Fruit fly (Drosophila melanogaster) whole organism, wandering third instar larva: ENCODE measurements around the gene Atg4b.
A peak's percentile ranks its signal among the peaks of the same experiment; 100 is the strongest.

Source experiments
- Abd-B ChIP-seq: fragments of >200 bp; optimal IDR thresholded peaks from 2 replicates; lab custom pipeline; 2017; ENCODE audit warnings: missing biosample characterization, missing genetic modification characterization
- CG9705 ChIP-seq: fragments of 200-800 bp; sonication (Bioruptor generic); optimal IDR thresholded peaks from 2 replicates; lab custom pipeline; 2018; ENCODE audit warnings: missing biosample characterization, mild to moderate bottlenecking, missing genetic modification characterization
- CrebA ChIP-seq: fragments of 200-800 bp; sonication (Bioruptor generic); optimal IDR thresholded peaks from 2 replicates; lab custom pipeline; 2016; ENCODE audit warnings: missing biosample characterization, mild to moderate bottlenecking, missing genetic modification characterization, borderline replicate concordance
- GATAd ChIP-seq: sonication (Bioruptor generic); optimal IDR thresholded peaks from 2 replicates; lab custom pipeline; 2016; ENCODE audit warnings: missing biosample characterization, missing genetic modification characterization
- HLH106 ChIP-seq: fragments of 200-800 bp; optimal IDR thresholded peaks from 3 replicates; lab custom pipeline; 2019; ENCODE audit warnings: missing biosample characterization, mild to moderate bottlenecking, missing genetic modification characterization, moderate library complexity
- Hnf4 ChIP-seq: fragments of 200-800 bp; sonication (Bioruptor generic); optimal IDR thresholded peaks from 2 replicates; lab custom pipeline; 2016; ENCODE audit warnings: missing biosample characterization, mild to moderate bottlenecking, missing genetic modification characterization
- Hr83 ChIP-seq: fragments of 200-300 bp; sonication (Bioruptor generic); optimal IDR thresholded peaks from 2 replicates; lab custom pipeline; 2016; ENCODE audit warnings: missing biosample characterization, mild to moderate bottlenecking, missing genetic modification characterization, moderate library complexity; ENCODE audit not compliant: poor library complexity, severe bottlenecking
- Jra ChIP-seq: sonication (Bioruptor generic); optimal IDR thresholded peaks from 2 replicates; lab custom pipeline; 2016; ENCODE audit warnings: missing biosample characterization, missing genetic modification characterization
- Mio ChIP-seq: sonication (Bioruptor generic); optimal IDR thresholded peaks from 2 replicates; lab custom pipeline; 2016; ENCODE audit warnings: missing biosample characterization, missing genetic modification characterization
- Myc ChIP-seq: fragments of >200 bp; optimal IDR thresholded peaks from 2 replicates; lab custom pipeline; 2017
- N ChIP-seq: fragments of >200 bp; optimal IDR thresholded peaks from 2 replicates; lab custom pipeline; 2018; ENCODE audit warnings: missing biosample characterization, missing external identifiers, missing genetic modification characterization
- OdsH ChIP-seq: fragments of 200-800 bp; sonication (Bioruptor generic); optimal IDR thresholded peaks from 2 replicates; lab custom pipeline; 2016; ENCODE audit warnings: missing biosample characterization, mild to moderate bottlenecking, missing genetic modification characterization
- Rel ChIP-seq, 2 experiments: fragments of 200-800 bp; sonication (Bioruptor generic) in 1 of 2; optimal IDR thresholded peaks; 2 replicates in 1 of 2; 3 replicates in 1 of 2; lab custom pipeline; 2016 to 2019; ENCODE audit warnings: mild to moderate bottlenecking in 2 of 2, missing biosample characterization in 2 of 2, missing genetic modification characterization in 2 of 2, moderate library complexity in 1 of 2
- Sp1 ChIP-seq: fragments of 200-800 bp; sonication (Bioruptor generic); optimal IDR thresholded peaks from 3 replicates; lab custom pipeline; 2019; ENCODE audit warnings: missing biosample characterization, mild to moderate bottlenecking, missing genetic modification characterization, moderate library complexity
- Vsx2 ChIP-seq: fragments of 200-300, 225-300 bp; sonication (Bioruptor generic); optimal IDR thresholded peaks from 2 replicates; lab custom pipeline; 2018; ENCODE audit warnings: missing biosample characterization, missing genetic modification characterization; ENCODE audit not compliant: partially characterized antibody
- br ChIP-seq: fragments of 200-800 bp; sonication (Bioruptor generic); optimal IDR thresholded peaks from 2 replicates; lab custom pipeline; 2016; ENCODE audit warnings: missing biosample characterization, missing genetic modification characterization
- brk ChIP-seq: fragments of 200-800 bp; sonication (Bioruptor generic); optimal IDR thresholded peaks from 2 replicates; lab custom pipeline; 2016; ENCODE audit warnings: missing biosample characterization, mild to moderate bottlenecking, missing genetic modification characterization
- dl ChIP-seq, 2 experiments: fragments of 175-275, 200-275 bp in 1 of 2; fragments of 200-275 bp in 1 of 2; sonication (Bioruptor generic); optimal IDR thresholded peaks; lab custom pipeline; 2018; ENCODE audit warnings: mild to moderate bottlenecking in 2 of 2, missing biosample characterization in 2 of 2, missing genetic modification characterization in 2 of 2, moderate library complexity in 2 of 2; ENCODE audit not compliant: partially characterized antibody in 2 of 2, insufficient read depth in 1 of 2
- dmrt93B ChIP-seq: fragments of 200-800 bp; sonication (Bioruptor generic); optimal IDR thresholded peaks from 2 replicates; lab custom pipeline; 2018; ENCODE audit warnings: missing biosample characterization, mild to moderate bottlenecking, missing genetic modification characterization
- ey ChIP-seq: fragments of 200-800 bp; sonication (Bioruptor generic); optimal IDR thresholded peaks from 2 replicates; lab custom pipeline; 2016; ENCODE audit warnings: missing biosample characterization, missing genetic modification characterization
- foxo ChIP-seq, 2 experiments: fragments of 200-800 bp; sonication (Bioruptor generic); optimal IDR thresholded peaks; 2 replicates in 1 of 2; 3 replicates in 1 of 2; lab custom pipeline; 2016 to 2017; ENCODE audit warnings: missing biosample characterization in 2 of 2, missing genetic modification characterization in 2 of 2
- fru ChIP-seq: fragments of 200-800 bp; sonication (Bioruptor generic); optimal IDR thresholded peaks from 3 replicates; lab custom pipeline; 2016; ENCODE audit warnings: missing biosample characterization, mild to moderate bottlenecking, missing genetic modification characterization
- h ChIP-seq: fragments of 200-800 bp; sonication (Bioruptor generic); optimal IDR thresholded peaks from 3 replicates; lab custom pipeline; 2016; ENCODE audit warnings: missing biosample characterization, mild to moderate bottlenecking, missing genetic modification characterization
- jim ChIP-seq: fragments of 175-275, 200-325 bp; sonication (Bioruptor generic); optimal IDR thresholded peaks from 2 replicates; lab custom pipeline; 2016; ENCODE audit warnings: missing biosample characterization, mild to moderate bottlenecking, missing genetic modification characterization
- lola ChIP-seq: fragments of >200 bp; optimal IDR thresholded peaks from 2 replicates; lab custom pipeline; 2017; ENCODE audit warnings: missing biosample characterization, missing genetic modification characterization
- psq ChIP-seq: fragments of 200-800 bp; sonication (Bioruptor generic); optimal IDR thresholded peaks from 3 replicates; lab custom pipeline; 2017; ENCODE audit warnings: missing biosample characterization, mild to moderate bottlenecking, missing genetic modification characterization, moderate library complexity
- rgr ChIP-seq: fragments of 200-800 bp; sonication (Bioruptor generic); optimal IDR thresholded peaks from 3 replicates; lab custom pipeline; 2016; ENCODE audit warnings: missing biosample characterization, mild to moderate bottlenecking, missing genetic modification characterization
- sage ChIP-seq: fragments of 200-800 bp; sonication (Bioruptor generic); optimal IDR thresholded peaks from 2 replicates; lab custom pipeline; 2016; ENCODE audit warnings: missing biosample characterization, mild to moderate bottlenecking, missing genetic modification characterization
- sv ChIP-seq: fragments of 200-800 bp; sonication (Bioruptor generic); optimal IDR thresholded peaks from 3 replicates; lab custom pipeline; 2016; ENCODE audit warnings: missing biosample characterization, missing genetic modification characterization
- tai ChIP-seq: sonication (Bioruptor generic); optimal IDR thresholded peaks from 2 replicates; lab custom pipeline; 2016; ENCODE audit warnings: missing biosample characterization, missing genetic modification characterization
- usp ChIP-seq: fragments of >200 bp; optimal IDR thresholded peaks from 2 replicates; lab custom pipeline; 2017; ENCODE audit warnings: missing biosample characterization, missing genetic modification characterization

Gene Atg4b

dm6 chr3R:15356645-15357431 lies at the start of gene Atg4b, which contains the start of gene Hibch:
Atg4b (minus strand) TSS chr3R:15356924.
Hibch (plus strand) TSS chr3R:15357229.
- TF ChIP-seq ey: peak; percentile 56
- TF ChIP-seq rgr (GFP tag; lab: Kevin White, UChicago): peak; percentile 80
- TF ChIP-seq CG9705 (GFP tag; lab: Kevin White, UChicago): peak; percentile 82
- TF ChIP-seq Jra (GFP tag; lab: Kevin White, UChicago): no peak
- TF ChIP-seq psq (GFP tag; lab: Kevin White, UChicago): peak; percentile 73
- TF ChIP-seq Abd-B (GFP tag; lab: Kevin White, UChicago): no peak
- TF ChIP-seq lola (GFP tag; lab: Kevin White, UChicago): no peak
- TF ChIP-seq Vsx2: no peak
- no peak for TF ChIP-seq Myc
- peak in 1 of 2 experiments; percentile 83 for TF ChIP-seq foxo (GFP tag; optimal IDR thresholded peaks at IDR 0.05; lab: Kevin White, UChicago)
- TF ChIP-seq Mio (GFP tag; lab: Kevin White, UChicago): no peak
- TF ChIP-seq brk: no peak
- TF ChIP-seq HLH106 (tag; lab: Kevin White, UChicago): peak; percentile 93
- peak; percentile 26 for TF ChIP-seq sv
- TF ChIP-seq h: peak; percentile 76
- no peak for TF ChIP-seq CrebA (GFP tag; lab: Kevin White, UChicago)
- no peak for TF ChIP-seq sage (GFP tag; lab: Kevin White, UChicago)
- peak; percentile 89 for TF ChIP-seq fru (GFP tag; lab: Kevin White, UChicago)
- TF ChIP-seq Rel (GFP tag; optimal IDR thresholded peaks at IDR 0.05; lab: Kevin White, UChicago): no peak
- peak; percentile 84 for TF ChIP-seq Rel (tag; optimal IDR thresholded peaks at IDR 0.05; lab: Kevin White, UChicago)
- TF ChIP-seq tai (GFP tag; lab: Kevin White, UChicago): no peak
- TF ChIP-seq br (GFP tag; lab: Kevin White, UChicago): peak; percentile 57
- peak; percentile 84 for TF ChIP-seq Sp1 (GFP tag; lab: Kevin White, UChicago)
- TF ChIP-seq OdsH: peak; percentile 75

dm6 chr3R:15406393-15406792 lies 49.7 kb upstream of the Atg4b start:
- TF ChIP-seq dl (GFP tag; optimal IDR thresholded peaks at IDR 0.05; lab: Kevin White, UChicago; ENCODE audit: insufficient read depth in 1 of 2, partially characterized antibody in 2 of 2): no peak
- no peak for TF ChIP-seq tai (GFP tag; lab: Kevin White, UChicago)
- no peak for TF ChIP-seq jim (GFP tag; lab: Kevin White, UChicago)
- no peak for TF ChIP-seq foxo (GFP tag; optimal IDR thresholded peaks at IDR 0.05; lab: Kevin White, UChicago)
- no peak for TF ChIP-seq h
- TF ChIP-seq OdsH: no peak
- no peak for TF ChIP-seq dmrt93B (GFP tag; lab: Kevin White, UChicago)
- TF ChIP-seq, all 38 proteins: peak for 0

- no peak for TF ChIP-seq CG9705 (GFP tag; lab: Kevin White, UChicago)
- TF ChIP-seq sage (GFP tag; lab: Kevin White, UChicago): no peak
- no peak for TF ChIP-seq Jra (GFP tag; lab: Kevin White, UChicago)
- no peak for TF ChIP-seq usp (GFP tag; lab: Kevin White, UChicago)
- no peak for TF ChIP-seq Abd-B (GFP tag; lab: Kevin White, UChicago)
- no peak for TF ChIP-seq N (GFP tag; lab: Kevin White, UChicago)
- TF ChIP-seq Hr83 (GFP tag; lab: Kevin White, UChicago): no peak
- TF ChIP-seq Hnf4 (GFP tag; lab: Kevin White, UChicago): no peak
- no peak for TF ChIP-seq fru (GFP tag; lab: Kevin White, UChicago)
- no peak for TF ChIP-seq rgr (GFP tag; lab: Kevin White, UChicago)
- no peak for TF ChIP-seq GATAd (GFP tag; lab: Kevin White, UChicago)
- TF ChIP-seq Mio (GFP tag; lab: Kevin White, UChicago): no peak
- TF ChIP-seq Sp1 (GFP tag; lab: Kevin White, UChicago): no peak
- no peak for TF ChIP-seq OdsH
- no peak for TF ChIP-seq lola (GFP tag; lab: Kevin White, UChicago)
- no peak for TF ChIP-seq sv
- TF ChIP-seq Rel (GFP tag; optimal IDR thresholded peaks at IDR 0.05; lab: Kevin White, UChicago): no peak
- TF ChIP-seq Rel (tag; optimal IDR thresholded peaks at IDR 0.05; lab: Kevin White, UChicago): no peak
- TF ChIP-seq dmrt93B (GFP tag; lab: Kevin White, UChicago): no peak
Observed at dm6 chr3R:15402654-15403053, 45.9 kb upstream of the Atg4b start.
